Fruit fly (Drosophila melanogaster) whole organism, embryonic: ENCODE data around the gene Sar1.

ENCODE experiments used
- Abd-B ChIP-seq: fragments of 200-800 bp; sonication (Bioruptor generic); optimal IDR thresholded peaks from 2 replicates; lab custom pipeline; 2018; ENCODE audit warnings: missing biosample characterization, mild to moderate bottlenecking, missing genetic modification characterization, moderate library complexity
- Aef1 ChIP-seq: fragments of 200-800 bp; sonication (Bioruptor generic); IDR thresholded peaks from 3 replicates; pipeline ENCODE4 v1.3.6; 2022; ENCODE audit warnings: missing biosample characterization, missing genetic modification characterization
- Asciz ChIP-seq: fragments of 200-800 bp; sonication (Bioruptor generic); optimal IDR thresholded peaks from 2 replicates; lab custom pipeline; 2017; ENCODE audit warnings: missing biosample characterization, mild to moderate bottlenecking, missing genetic modification characterization, missing genetic modification reagents
- CG1024 ChIP-seq: fragments of 200-800 bp; sonication (Bioruptor generic); IDR thresholded peaks from 2 replicates; pipeline ENCODE4 v1.3.6; 2022; ENCODE audit warnings: missing biosample characterization, missing genetic modification characterization
- CG10274 ChIP-seq: fragments of 200-800 bp; sonication (Bioruptor generic); optimal IDR thresholded peaks from 3 replicates; lab custom pipeline; 2017; ENCODE audit warnings: missing biosample characterization, mild to moderate bottlenecking, missing genetic modification characterization
- CG10543 ChIP-seq: fragments of 200-800 bp; sonication (Bioruptor generic); optimal IDR thresholded peaks from 3 replicates; lab custom pipeline; 2017; ENCODE audit warnings: missing biosample characterization, mild to moderate bottlenecking, missing genetic modification characterization, moderate library complexity
- CG11560 ChIP-seq: fragments of 200-800 bp; sonication (Bioruptor generic); IDR thresholded peaks from 3 replicates; pipeline ENCODE4 v1.3.6; 2022; ENCODE audit warnings: missing biosample characterization, missing genetic modification characterization
- CG14667 ChIP-seq: fragments of 200-800 bp; sonication (Bioruptor generic); IDR thresholded peaks from 2 replicates; pipeline ENCODE4 v1.3.6; 2022; ENCODE audit warnings: missing biosample characterization, missing genetic modification characterization
- CG15269 ChIP-seq: fragments of 200-800 bp; sonication (Bioruptor generic); optimal IDR thresholded peaks from 2 replicates; lab custom pipeline; 2018; ENCODE audit warnings: missing biosample characterization, mild to moderate bottlenecking, missing genetic modification characterization, moderate library complexity
- CG15514 ChIP-seq: fragments of 200-800 bp; sonication (Bioruptor generic); optimal IDR thresholded peaks from 3 replicates; lab custom pipeline; 2017; ENCODE audit warnings: missing biosample characterization, missing genetic modification characterization, mild to moderate bottlenecking, moderate library complexity, missing genetic modification reagents
- CG17328 ChIP-seq: fragments of 200-800 bp; sonication (Bioruptor generic); IDR thresholded peaks from 2 replicates; pipeline ENCODE4 v1.3.6; 2022; ENCODE audit warnings: missing biosample characterization, missing genetic modification characterization
- CG17612 ChIP-seq: fragments of 200-800 bp; sonication (Bioruptor generic); IDR thresholded peaks from 2 replicates; pipeline ENCODE4 v1.3.6; 2022; ENCODE audit warnings: missing biosample characterization, missing genetic modification characterization
- CG18619 ChIP-seq: fragments of 200-800 bp; sonication (Bioruptor generic); optimal IDR thresholded peaks from 3 replicates; lab custom pipeline; 2017; ENCODE audit warnings: missing biosample characterization, mild to moderate bottlenecking, missing genetic modification characterization
- CG34422 ChIP-seq: fragments of 200-800 bp; sonication (Bioruptor generic); IDR thresholded peaks from 3 replicates; pipeline ENCODE4 v1.3.6; 2022; ENCODE audit warnings: missing biosample characterization, missing genetic modification characterization
- CG3995 ChIP-seq: fragments of 200-800 bp; sonication (Bioruptor generic); optimal IDR thresholded peaks from 3 replicates; lab custom pipeline; 2016; ENCODE audit warnings: missing biosample characterization, missing genetic modification characterization
- CG4282 ChIP-seq: fragments of 200-800 bp; sonication (Bioruptor generic); optimal IDR thresholded peaks from 2 replicates; lab custom pipeline; 2016; ENCODE audit warnings: missing biosample characterization, missing genetic modification characterization
- CG4707 ChIP-seq: fragments of 200-800 bp; sonication (Bioruptor generic); optimal IDR thresholded peaks from 2 replicates; lab custom pipeline; 2018; ENCODE audit warnings: missing biosample characterization, mild to moderate bottlenecking, missing genetic modification characterization, moderate library complexity
- CG6175 ChIP-seq: fragments of 200-800 bp; sonication (Bioruptor generic); IDR thresholded peaks from 3 replicates; pipeline ENCODE4 v1.3.6; 2022; ENCODE audit warnings: missing biosample characterization, missing genetic modification characterization
- CG6689 ChIP-seq: fragments of 200-800 bp; sonication (Bioruptor generic); IDR thresholded peaks from 2 replicates; pipeline ENCODE4 v1.3.6; 2022; ENCODE audit warnings: missing biosample characterization, missing genetic modification characterization
- CG8765 ChIP-seq: fragments of 200-800 bp; sonication (Bioruptor generic); IDR thresholded peaks from 2 replicates; pipeline ENCODE4 v1.3.6; 2022; ENCODE audit warnings: missing biosample characterization, missing genetic modification characterization
- CG9215 ChIP-seq: fragments of 200-800 bp; sonication (Bioruptor generic); IDR thresholded peaks from 2 replicates; pipeline ENCODE4 v1.3.6; 2022; ENCODE audit warnings: missing biosample characterization, missing genetic modification characterization
- Deaf1 ChIP-seq: fragments of 200-800 bp; optimal IDR thresholded peaks from 3 replicates; lab custom pipeline; 2019; ENCODE audit warnings: missing biosample characterization, mild to moderate bottlenecking, missing genetic modification characterization, moderate library complexity
- E2f2 ChIP-seq: fragments of 200-800 bp; sonication (Bioruptor generic); IDR thresholded peaks from 2 replicates; pipeline ENCODE4 v1.3.6; 2022; ENCODE audit warnings: missing biosample characterization, missing genetic modification characterization
- ERR ChIP-seq: fragments of 200-800 bp; sonication (Bioruptor generic); optimal IDR thresholded peaks from 2 replicates; lab custom pipeline; 2016; ENCODE audit warnings: missing biosample characterization, missing genetic modification characterization
- H15 ChIP-seq: fragments of 200-800 bp; sonication (Bioruptor generic); IDR thresholded peaks from 3 replicates; pipeline ENCODE4 v1.3.6; 2022; ENCODE audit warnings: missing biosample characterization, missing genetic modification characterization
- Hr51 ChIP-seq, 2 experiments: fragments of 200-800 bp; sonication (Bioruptor generic); optimal IDR thresholded peaks; 2 replicates in 1 of 2; 3 replicates in 1 of 2; lab custom pipeline; 2016 to 2018; ENCODE audit warnings: missing biosample characterization in 2 of 2, missing genetic modification characterization in 2 of 2, mild to moderate bottlenecking in 1 of 2, moderate library complexity in 1 of 2
- Lhr ChIP-seq: fragments of 200-800 bp; sonication (Bioruptor generic); optimal IDR thresholded peaks from 3 replicates; lab custom pipeline; 2017; ENCODE audit warnings: mild to moderate bottlenecking, missing biosample characterization, missing genetic modification reagents, missing genetic modification characterization
- Lim3 ChIP-seq: fragments of 200-800 bp; sonication (Bioruptor generic); IDR thresholded peaks from 2 replicates; pipeline ENCODE4 v1.3.6; 2022; ENCODE audit warnings: missing biosample characterization, missing genetic modification characterization
- MBD-R2 ChIP-seq: fragments of 200-800 bp; sonication (Bioruptor generic); IDR thresholded peaks from 2 replicates; pipeline ENCODE4 v1.3.6; 2022; ENCODE audit warnings: missing biosample characterization, missing genetic modification characterization
- NK7.1 ChIP-seq: fragments of 200-800 bp; sonication (Bioruptor generic); optimal IDR thresholded peaks from 3 replicates; lab custom pipeline; 2016; ENCODE audit warnings: missing biosample characterization, missing genetic modification characterization
- Usf ChIP-seq: fragments of 200-800 bp; sonication (Bioruptor generic); optimal IDR thresholded peaks from 2 replicates; lab custom pipeline; 2017; ENCODE audit warnings: missing genotype, missing biosample characterization, missing genetic modification characterization
- Vsx1 ChIP-seq: fragments of 200-800 bp; sonication (Bioruptor generic); optimal IDR thresholded peaks from 2 replicates; lab custom pipeline; 2017; ENCODE audit warnings: missing biosample characterization, mild to moderate bottlenecking, missing genetic modification characterization, missing genetic modification reagents
- ac ChIP-seq: fragments of 200-800 bp; sonication (Bioruptor generic); optimal IDR thresholded peaks from 3 replicates; lab custom pipeline; 2017; ENCODE audit warnings: missing biosample characterization, mild to moderate bottlenecking, missing genetic modification characterization
- bsh ChIP-seq, 2 experiments: fragments of 200-800 bp; sonication (Bioruptor generic); optimal IDR thresholded peaks; 2 replicates each; lab custom pipeline; 2017 to 2018; ENCODE audit warnings: mild to moderate bottlenecking in 2 of 2, missing biosample characterization in 2 of 2, missing genetic modification characterization in 2 of 2, moderate library complexity in 1 of 2
- chm ChIP-seq: fragments of 200-800 bp; sonication (Bioruptor generic); IDR thresholded peaks from 2 replicates; pipeline ENCODE4 v1.3.6; 2022; ENCODE audit warnings: missing biosample characterization, missing genetic modification characterization
- chn ChIP-seq: fragments of 200-800 bp; sonication (Bioruptor generic); optimal IDR thresholded peaks from 2 replicates; lab custom pipeline; 2016; ENCODE audit warnings: missing biosample characterization, missing genetic modification characterization
- crol ChIP-seq: fragments of 200-800 bp; sonication (Bioruptor generic); IDR thresholded peaks from 2 replicates; pipeline ENCODE4 v1.3.6; 2022; ENCODE audit warnings: missing biosample characterization, missing genetic modification characterization
- dati ChIP-seq: fragments of 200-800 bp; sonication (Bioruptor generic); IDR thresholded peaks from 2 replicates; pipeline ENCODE4 v1.3.6; 2022; ENCODE audit warnings: missing biosample characterization, missing genetic modification characterization
- dm ChIP-seq: fragments of 200-800 bp; sonication (Bioruptor generic); optimal IDR thresholded peaks from 3 replicates; lab custom pipeline; 2016; ENCODE audit warnings: missing biosample characterization, missing genetic modification characterization
- eve ChIP-seq, 2 experiments: fragments of >200 bp; optimal IDR thresholded peaks; 2 replicates each; lab custom pipeline; 2017; ENCODE audit warnings: missing biosample characterization in 2 of 2, missing genetic modification characterization in 2 of 2
- gce ChIP-seq: fragments of 200-800 bp; sonication (Bioruptor generic); IDR thresholded peaks from 3 replicates; pipeline ENCODE4 v1.3.6; 2022; ENCODE audit warnings: missing biosample characterization, missing genetic modification characterization
- gcm ChIP-seq: fragments of 200-800 bp; sonication (Bioruptor generic); optimal IDR thresholded peaks from 2 replicates; lab custom pipeline; 2019; ENCODE audit warnings: missing biosample characterization, mild to moderate bottlenecking, missing genetic modification characterization, moderate library complexity
- pnt ChIP-seq: fragments of 200-800 bp; sonication (Bioruptor generic); optimal IDR thresholded peaks from 3 replicates; lab custom pipeline; 2016; ENCODE audit warnings: missing biosample characterization, missing genetic modification characterization
- repo ChIP-seq: fragments of 200-800 bp; sonication (Bioruptor generic); optimal IDR thresholded peaks from 2 replicates; lab custom pipeline; 2016; ENCODE audit warnings: missing biosample characterization, missing genetic modification characterization
- shn ChIP-seq: fragments of 200-800 bp; sonication (Bioruptor generic); optimal IDR thresholded peaks from 3 replicates; lab custom pipeline; 2016; ENCODE audit warnings: missing biosample characterization, missing genetic modification characterization
- so ChIP-seq: fragments of 200-800 bp; sonication (Bioruptor generic); IDR thresholded peaks from 3 replicates; pipeline ENCODE4 v1.3.6; 2022; ENCODE audit warnings: missing biosample characterization, missing genetic modification characterization
- trem ChIP-seq: fragments of 200-800 bp; optimal IDR thresholded peaks from 3 replicates; lab custom pipeline; 2019; ENCODE audit warnings: missing biosample characterization, mild to moderate bottlenecking, missing genetic modification characterization, moderate library complexity
- unpg ChIP-seq: fragments of 200-800 bp; sonication (Bioruptor generic); optimal IDR thresholded peaks from 3 replicates; lab custom pipeline; 2018; ENCODE audit warnings: missing biosample characterization, mild to moderate bottlenecking, missing genetic modification characterization, moderate library complexity
- zfh2 ChIP-seq: fragments of 200-800 bp; sonication (Bioruptor generic); optimal IDR thresholded peaks from 2 replicates; lab custom pipeline; 2016; ENCODE audit warnings: missing biosample characterization, missing genetic modification characterization

The Sar1 gene

dm6 chr3R:22356464-22357410 is at the start of gene Sar1 (continued):
- TF ChIP-seq MBD-R2 (GFP tag; lab: Robert Waterston, UW) (peak; percentile 16; the same call in 1 of the 2 replicates), CG15269 (tag; lab: Kevin White, UChicago) (no peak), CG17328 (GFP tag; lab: Robert Waterston, UW) (no peak), CG17612 (GFP tag; lab: Robert Waterston, UW) (no peak), H15 (no peak), CG1024 (GFP tag; lab: Robert Waterston, UW) (no peak), shn (peak; percentile 41), CG6175 (no peak), CG8765 (GFP tag; lab: Robert Waterston, UW) (peak; percentile 33; the same call in 1 of the 2 replicates), Abd-B (GFP tag; lab: Kevin White, UChicago) (peak; percentile 42), Asciz (no peak), so (GFP tag; lab: Robert Waterston, UW) (no peak), Vsx1 (peak; percentile 24), Hr51 (GFP tag; optimal IDR thresholded peaks at IDR 0.05; lab: Kevin White, UChicago) (peak in 1 of 2 experiments; percentile 32), E2f2 (peak; percentile 100), unpg (GFP tag; lab: Kevin White, UChicago) (no peak), crol (0 out of 2 replicates have a peak, but pooled peaks have one; percentile 9), CG15514 (GFP tag; lab: Kevin White, UChicago) (peak; percentile 96), Deaf1 (tag; lab: Kevin White, UChicago) (no peak), CG4282 (GFP tag; lab: Kevin White, UChicago) (peak; percentile 19), repo (peak; percentile 14), CG14667 (GFP tag; lab: Robert Waterston, UW) (no peak), CG34422 (peak; percentile 51; the same call in 2 of the 3 replicates), zfh2 (GFP tag; lab: Kevin White, UChicago) (peak; percentile 42), Lim3 (no peak), CG3995 (no peak), dm (peak; percentile 59), ERR (peak; percentile 46), Usf (GFP tag; lab: Kevin White, UChicago) (no peak), Aef1 (GFP tag; lab: Robert Waterston, UW) (no peak), gcm (GFP tag; lab: Kevin White, UChicago) (peak; percentile 33), CG9215 (no peak), NK7.1 (GFP tag; lab: Kevin White, UChicago) (no peak), CG10543 (GFP tag; lab: Kevin White, UChicago) (peak; percentile 48), CG6689 (no peak), CG10274 (GFP tag; lab: Kevin White, UChicago) (no peak), Lhr (GFP tag; lab: Kevin White, UChicago) (peak; percentile 99), ac (no peak), pnt (GFP tag; lab: Kevin White, UChicago) (no peak), trem (peak; percentile 89), dati (GFP tag; lab: Robert Waterston, UW) (no peak), gce (peak; percentile 23; the same call in 1 of the 3 replicates), CG11560 (tag; lab: Robert Waterston, UW) (peak; percentile 89), chn (GFP tag; lab: Kevin White, UChicago) (no peak), CG18619 (GFP tag; lab: Kevin White, UChicago) (no peak), eve (GFP tag; optimal IDR thresholded peaks at IDR 0.05; lab: Kevin White, UChicago) (no peak), bsh (GFP tag; optimal IDR thresholded peaks at IDR 0.05; lab: Kevin White, UChicago) (no peak), CG4707 (no peak), chm (GFP tag; lab: Robert Waterston, UW) (0 out of 2 replicates have a peak, but pooled peaks have one; percentile 18)
